Worm (Caenorhabditis elegans): ENCODE data around the gene clec-213.

DNA sequence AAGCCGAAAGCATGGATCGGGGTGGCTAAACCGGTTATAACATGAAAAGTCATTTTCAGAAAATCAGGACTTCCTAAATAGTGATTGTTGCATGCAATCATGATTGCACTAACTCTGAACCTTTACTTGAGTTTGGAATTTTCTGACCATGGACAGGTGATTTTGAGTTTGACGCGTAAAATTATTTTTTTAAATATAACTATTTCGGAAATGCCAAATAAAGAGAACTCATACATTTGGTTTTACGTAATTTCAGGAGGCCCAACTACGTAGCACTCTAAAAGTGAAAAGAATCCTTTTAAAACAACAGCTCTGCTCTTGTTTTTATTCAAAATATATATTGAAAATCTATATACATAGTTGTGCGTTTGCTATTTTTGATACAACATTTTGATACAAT lies 46.8 kb downstream of the clec-213 start, which contains the start of gene srh-234:
- no peak for TF ChIP-seq ceh-13 (GFP tag; optimal IDR thresholded peaks at IDR 0.05)
- no peak for TF ChIP-seq ama-1 (optimal IDR thresholded peaks at IDR 0.05)
- no peak for TF ChIP-seq hnd-1 (tag; optimal IDR thresholded peaks at IDR 0.05)
- TF ChIP-seq tbx-11 (GFP tag; IDR thresholded peaks at IDR 0.05): no peak
- TF ChIP-seq tra-4 (tag; optimal IDR thresholded peaks at IDR 0.05): no peak
- TF ChIP-seq flt-1 (GFP tag; IDR thresholded peaks at IDR 0.05): no peak
- TF ChIP-seq sea-1 (GFP tag; conservative IDR thresholded peaks at IDR 0.05): no peak
- TF ChIP-seq tbx-37 (GFP tag; conservative IDR thresholded peaks at IDR 0.05): no peak
- TF ChIP-seq F13C5.2 (tag; optimal IDR thresholded peaks at IDR 0.05): no peak
- no peak for TF ChIP-seq aly-1 (tag; optimal IDR thresholded peaks at IDR 0.05)
- TF ChIP-seq hmg-4 (GFP tag; optimal IDR thresholded peaks at IDR 0.05): no peak
- no peak for TF ChIP-seq ceh-36 (tag; optimal IDR thresholded peaks at IDR 0.05)
- no peak for TF ChIP-seq B0310.2 (tag; optimal IDR thresholded peaks at IDR 0.05)

Measured in whole organism, early embryonic.